Fruit fly (Drosophila melanogaster) whole organism, prepupa: ENCODE results near the gene CG9922.

ENCODE experiments used
- Blimp-1 ChIP-seq: fragments of 200-800 bp; sonication (Bioruptor generic); optimal IDR thresholded peaks from 3 replicates; lab custom pipeline; 2017; ENCODE audit warnings: missing biosample characterization, missing genetic modification characterization, mild to moderate bottlenecking, moderate library complexity, missing genetic modification reagents
- CG10631 ChIP-seq: fragments of 200-800 bp; sonication (Bioruptor generic); optimal IDR thresholded peaks from 2 replicates; lab custom pipeline; 2016; ENCODE audit warnings: missing biosample characterization, missing genetic modification characterization
- CG10669 ChIP-seq: fragments of 200-800 bp; sonication (Bioruptor generic); optimal IDR thresholded peaks from 3 replicates; lab custom pipeline; 2018; ENCODE audit warnings: missing biosample characterization, mild to moderate bottlenecking, missing genetic modification characterization, moderate library complexity
- CG11294 ChIP-seq: fragments of 200-800 bp; sonication (Bioruptor generic); IDR thresholded peaks from 2 replicates; pipeline ENCODE4 v1.3.6; 2022; ENCODE audit warnings: missing biosample characterization, missing genetic modification characterization
- CG11902 ChIP-seq: fragments of 200-800 bp; sonication (Bioruptor generic); optimal IDR thresholded peaks from 3 replicates; lab custom pipeline; 2016; ENCODE audit warnings: missing biosample characterization, missing genetic modification characterization
- CG15336 ChIP-seq: fragments of 200-800 bp; sonication (Bioruptor generic); IDR thresholded peaks from 2 replicates; pipeline ENCODE4 v1.3.6; 2022; ENCODE audit warnings: missing biosample characterization, missing genetic modification characterization
- CG1621 ChIP-seq: fragments of 200-800 bp; sonication (Bioruptor generic); optimal IDR thresholded peaks from 3 replicates; lab custom pipeline; 2018; ENCODE audit warnings: missing biosample characterization, mild to moderate bottlenecking, missing genetic modification characterization
- CG16779 ChIP-seq: fragments of 200-800 bp; sonication (Bioruptor generic); optimal IDR thresholded peaks from 3 replicates; lab custom pipeline; 2017; ENCODE audit warnings: missing biosample characterization, mild to moderate bottlenecking, missing genetic modification characterization
- CG3032 ChIP-seq: fragments of 200-800 bp; optimal IDR thresholded peaks from 2 replicates; lab custom pipeline; 2019; ENCODE audit warnings: missing biosample characterization, mild to moderate bottlenecking, missing genetic modification characterization, moderate library complexity
- CG31627 ChIP-seq: fragments of 200-800 bp; sonication (Bioruptor generic); optimal IDR thresholded peaks from 3 replicates; lab custom pipeline; 2016; ENCODE audit warnings: missing biosample characterization, missing genetic modification characterization
- CG32006 ChIP-seq: fragments of 200-800 bp; sonication (Bioruptor generic); optimal IDR thresholded peaks from 3 replicates; lab custom pipeline; 2017; ENCODE audit warnings: missing biosample characterization, mild to moderate bottlenecking, missing genetic modification characterization
- CG34406 ChIP-seq: fragments of 200-800 bp; sonication (Bioruptor generic); optimal IDR thresholded peaks from 3 replicates; lab custom pipeline; 2016; ENCODE audit warnings: missing biosample characterization, missing genetic modification characterization
- CG6163 ChIP-seq: fragments of 200-800 bp; sonication (Bioruptor generic); IDR thresholded peaks from 3 replicates; pipeline ENCODE4 v1.3.6; 2022; ENCODE audit warnings: missing biosample characterization, missing genetic modification characterization
- CG6276 ChIP-seq: fragments of 200-800 bp; sonication (Bioruptor generic); optimal IDR thresholded peaks from 2 replicates; lab custom pipeline; 2017; ENCODE audit warnings: missing biosample characterization, mild to moderate bottlenecking, missing genetic modification characterization
- CG6792 ChIP-seq: fragments of 200-800 bp; sonication (Bioruptor generic); optimal IDR thresholded peaks from 3 replicates; lab custom pipeline; 2016; ENCODE audit warnings: missing biosample characterization, missing genetic modification characterization
- CG6854 ChIP-seq: fragments of 200-800 bp; sonication (Bioruptor generic); optimal IDR thresholded peaks from 2 replicates; lab custom pipeline; 2017; ENCODE audit warnings: missing biosample characterization, mild to moderate bottlenecking, missing genetic modification characterization
- CG7368 ChIP-seq: fragments of 200-800 bp; sonication (Bioruptor generic); optimal IDR thresholded peaks from 3 replicates; lab custom pipeline; 2016; ENCODE audit warnings: missing biosample characterization, missing genetic modification characterization
- CG8119 ChIP-seq: fragments of 200-800 bp; sonication (Bioruptor generic); IDR thresholded peaks from 3 replicates; pipeline ENCODE4 v1.3.6; 2022; ENCODE audit warnings: missing biosample characterization, missing genetic modification characterization
- CG8319 ChIP-seq: fragments of 200-800 bp; sonication (Bioruptor generic); optimal IDR thresholded peaks from 3 replicates; lab custom pipeline; 2016; ENCODE audit warnings: missing biosample characterization, missing genetic modification characterization
- CG8632 ChIP-seq: fragments of 200-800 bp; sonication (Bioruptor generic); optimal IDR thresholded peaks from 3 replicates; lab custom pipeline; 2016; ENCODE audit warnings: missing biosample characterization, missing genetic modification characterization
- CG9139 ChIP-seq: fragments of 200-800 bp; sonication (Bioruptor generic); optimal IDR thresholded peaks from 3 replicates; lab custom pipeline; 2017; ENCODE audit warnings: missing biosample characterization, mild to moderate bottlenecking, missing genetic modification characterization
- Eip75B ChIP-seq: fragments of 200-800 bp; sonication (Bioruptor generic); optimal IDR thresholded peaks from 3 replicates; lab custom pipeline; 2016; ENCODE audit warnings: missing biosample characterization, missing genetic modification characterization
- Eip78C ChIP-seq: fragments of 200-800 bp; sonication (Bioruptor generic); peaks from one replicate; lab custom pipeline; 2016; ENCODE audit warnings: missing biosample characterization, missing genetic modification characterization
- Eip93F ChIP-seq: fragments of 200-800 bp; sonication (Bioruptor generic); optimal IDR thresholded peaks from 2 replicates; lab custom pipeline; 2016; ENCODE audit warnings: missing biosample characterization, mild to moderate bottlenecking, missing genetic modification characterization
- Ets21C ChIP-seq: fragments of 200-800 bp; sonication (Bioruptor generic); optimal IDR thresholded peaks from 3 replicates; lab custom pipeline; 2016; ENCODE audit warnings: missing biosample characterization, missing genetic modification characterization
- Ets96B ChIP-seq: fragments of 200-800 bp; optimal IDR thresholded peaks from 2 replicates; lab custom pipeline; 2019; ENCODE audit warnings: missing biosample characterization, mild to moderate bottlenecking, missing genetic modification characterization, moderate library complexity
- Gug ChIP-seq: fragments of 200-800 bp; sonication (Bioruptor generic); IDR thresholded peaks from 2 replicates; pipeline ENCODE4 v1.3.6; 2022; ENCODE audit warnings: missing biosample characterization, missing genetic modification characterization
- Hr38 ChIP-seq: sonication (Bioruptor generic); optimal IDR thresholded peaks from 2 replicates; lab custom pipeline; 2016; ENCODE audit warnings: missing biosample characterization, missing genetic modification characterization
- Hr39 ChIP-seq: fragments of 200-800 bp; sonication (Bioruptor generic); optimal IDR thresholded peaks from 2 replicates; lab custom pipeline; 2016; ENCODE audit warnings: missing biosample characterization, missing genetic modification characterization
- Hr4 ChIP-seq: fragments of 200-800 bp; sonication (Bioruptor generic); optimal IDR thresholded peaks from 3 replicates; lab custom pipeline; 2016; ENCODE audit warnings: missing biosample characterization, missing genetic modification characterization
- Lpt ChIP-seq: fragments of 200-800 bp; sonication (Bioruptor generic); optimal IDR thresholded peaks from 3 replicates; lab custom pipeline; 2016; ENCODE audit warnings: missing biosample characterization, missing genetic modification characterization
- Met ChIP-seq: fragments of 200-800 bp; sonication (Bioruptor generic); optimal IDR thresholded peaks from 3 replicates; lab custom pipeline; 2016; ENCODE audit warnings: missing biosample characterization, missing genetic modification characterization
- OdsH ChIP-seq: fragments of 200-800 bp; sonication (Bioruptor generic); optimal IDR thresholded peaks from 3 replicates; lab custom pipeline; 2016; ENCODE audit warnings: missing biosample characterization, missing genetic modification characterization
- Sox102F ChIP-seq: fragments of 200-800 bp; sonication (Bioruptor generic); optimal IDR thresholded peaks from 2 replicates; lab custom pipeline; 2016; ENCODE audit warnings: missing biosample characterization, mild to moderate bottlenecking, missing genetic modification characterization
- Sox14 ChIP-seq: fragments of 200-800 bp; sonication (Bioruptor generic); optimal IDR thresholded peaks from 3 replicates; lab custom pipeline; 2016; ENCODE audit warnings: missing biosample characterization, missing genetic modification characterization
- achi ChIP-seq: fragments of 200-800 bp; sonication (Bioruptor generic); optimal IDR thresholded peaks from 3 replicates; lab custom pipeline; 2016; ENCODE audit warnings: missing biosample characterization, missing genetic modification characterization
- acj6 ChIP-seq: fragments of 200-800 bp; sonication (Bioruptor generic); optimal IDR thresholded peaks from 3 replicates; lab custom pipeline; 2016; ENCODE audit warnings: missing biosample characterization, missing genetic modification characterization
- cyc ChIP-seq: fragments of 200-800 bp; sonication (Bioruptor generic); optimal IDR thresholded peaks from 3 replicates; lab custom pipeline; 2016; ENCODE audit warnings: missing biosample characterization, missing genetic modification characterization
- dsx ChIP-seq: fragments of 200-800 bp; optimal IDR thresholded peaks from 3 replicates; lab custom pipeline; 2019; ENCODE audit warnings: missing biosample characterization, mild to moderate bottlenecking, missing genetic modification characterization, moderate library complexity; ENCODE audit not compliant: poor library complexity, severe bottlenecking
- eg ChIP-seq: fragments of 200-800 bp; sonication (Bioruptor generic); IDR thresholded peaks from 3 replicates; pipeline ENCODE4 v1.3.6; 2022; ENCODE audit warnings: missing biosample characterization, missing genetic modification characterization
- esn ChIP-seq: fragments of 200-800 bp; sonication (Bioruptor generic); optimal IDR thresholded peaks from 2 replicates; lab custom pipeline; 2016; ENCODE audit warnings: missing biosample characterization, mild to moderate bottlenecking, missing genetic modification characterization, moderate library complexity
- fd59A ChIP-seq: fragments of 200-800 bp; sonication (Bioruptor generic); optimal IDR thresholded peaks from 2 replicates; lab custom pipeline; 2017; ENCODE audit warnings: missing biosample characterization, mild to moderate bottlenecking, missing genetic modification characterization, missing genetic modification reagents
- fd85E ChIP-seq: fragments of 200-800 bp; sonication (Bioruptor generic); optimal IDR thresholded peaks from 3 replicates; lab custom pipeline; 2016; ENCODE audit warnings: missing biosample characterization, missing genetic modification characterization
- fkh ChIP-seq: fragments of 200-800 bp; sonication (Bioruptor generic); optimal IDR thresholded peaks from 3 replicates; lab custom pipeline; 2017; ENCODE audit warnings: missing biosample characterization, mild to moderate bottlenecking, missing genetic modification characterization, moderate library complexity
- lz ChIP-seq: fragments of 200-800 bp; sonication (Bioruptor generic); optimal IDR thresholded peaks from 3 replicates; lab custom pipeline; 2016; ENCODE audit warnings: missing biosample characterization, missing genetic modification characterization
- pdm3 ChIP-seq: fragments of 200-800 bp; sonication (Bioruptor generic); optimal IDR thresholded peaks from 3 replicates; lab custom pipeline; 2016; ENCODE audit warnings: missing biosample characterization, missing genetic modification characterization
- salr ChIP-seq, 2 experiments: fragments of 200-800 bp; sonication (Bioruptor generic); optimal IDR thresholded peaks; 3 replicates each; lab custom pipeline; 2016 to 2018; ENCODE audit warnings: missing biosample characterization in 2 of 2, missing genetic modification characterization in 2 of 2, mild to moderate bottlenecking in 1 of 2
- spab ChIP-seq: fragments of 200-800 bp; sonication (Bioruptor generic); optimal IDR thresholded peaks from 2 replicates; lab custom pipeline; 2017; ENCODE audit warnings: missing biosample characterization, mild to moderate bottlenecking, missing genetic modification characterization, missing genetic modification reagents
- ss ChIP-seq, 2 experiments: fragments of 200-800 bp; sonication (Bioruptor generic); optimal IDR thresholded peaks; 2 replicates in 1 of 2; 3 replicates in 1 of 2; lab custom pipeline; 2017 to 2018; ENCODE audit warnings: mild to moderate bottlenecking in 2 of 2, missing biosample characterization in 2 of 2, missing genetic modification characterization in 2 of 2, moderate library complexity in 1 of 2
- svp ChIP-seq: fragments of 200-800 bp; sonication (Bioruptor generic); peaks from one replicate; lab custom pipeline; 2016; ENCODE audit warnings: missing biosample characterization, missing genetic modification characterization
- topi ChIP-seq: fragments of 200-800 bp; sonication (Bioruptor generic); optimal IDR thresholded peaks from 3 replicates; lab custom pipeline; 2016; ENCODE audit warnings: missing biosample characterization, missing genetic modification characterization
- vri ChIP-seq: fragments of 200-800 bp; sonication (Bioruptor generic); optimal IDR thresholded peaks from 3 replicates; lab custom pipeline; 2016; ENCODE audit warnings: missing biosample characterization, mild to moderate bottlenecking, missing genetic modification characterization

The CG9922 gene

dm6 chr3R:14008854-14009253, 27.3 kb downstream of the CG9922 start:
- TF ChIP-seq CG8119 (GFP tag; lab: Robert Waterston, UW) (peak; percentile 95), CG7368 (GFP tag; lab: Kevin White, UChicago) (peak; percentile 76), CG31627 (GFP tag; lab: Kevin White, UChicago) (peak; percentile 62), acj6 (GFP tag; lab: Kevin White, UChicago) (peak; percentile 80), Hr38 (no peak), CG32006 (GFP tag; lab: Kevin White, UChicago) (peak; percentile 91), CG9139 (GFP tag; lab: Kevin White, UChicago) (peak; percentile 8), Lpt (GFP tag; lab: Kevin White, UChicago) (peak; percentile 87), Ets21C (GFP tag; lab: Kevin White, UChicago) (peak; percentile 50), CG8319 (GFP tag; lab: Kevin White, UChicago) (peak; percentile 47), Gug (GFP tag; lab: Robert Waterston, UW) (peak; percentile 88), fd59A (GFP tag; lab: Kevin White, UChicago) (peak; percentile 54), CG8632 (peak; percentile 53), CG16779 (tag; lab: Kevin White, UChicago) (peak; percentile 58), vri (GFP tag; lab: Kevin White, UChicago) (no peak), fd85E (peak; percentile 49), spab (GFP tag; lab: Kevin White, UChicago) (peak; percentile 69), CG6854 (GFP tag; lab: Kevin White, UChicago) (peak; percentile 18), esn (GFP tag; lab: Kevin White, UChicago) (peak; percentile 70), Ets96B (peak; percentile 66), CG3032 (tag; lab: Kevin White, UChicago) (peak; percentile 66), eg (peak; percentile 94), pdm3 (GFP tag; lab: Kevin White, UChicago) (peak; percentile 83), CG10669 (GFP tag; lab: Kevin White, UChicago) (peak; percentile 77), CG6276 (peak; percentile 87), CG11294 (peak; percentile 80), ss (GFP tag; optimal IDR thresholded peaks at IDR 0.05; lab: Kevin White, UChicago) (peak; percentile 35 to 42), achi (peak; percentile 77), topi (GFP tag; lab: Kevin White, UChicago) (peak; percentile 80), Sox102F (GFP tag; lab: Kevin White, UChicago) (peak; percentile 62), CG6163 (GFP tag; lab: Robert Waterston, UW) (peak; percentile 94), svp (GFP tag; lab: Kevin White, UChicago) (peak; percentile 85), Sox14 (GFP tag; lab: Kevin White, UChicago) (peak; percentile 80), fkh (GFP tag; lab: Kevin White, UChicago) (no peak), Hr39 (peak; percentile 62), OdsH (GFP tag; lab: Kevin White, UChicago) (peak; percentile 83), dsx (GFP tag; lab: Kevin White, UChicago) (peak; percentile 50), lz (peak; percentile 70), Met (GFP tag; lab: Kevin White, UChicago) (peak; percentile 64), CG15336 (GFP tag; lab: Robert Waterston, UW) (peak; percentile 92), CG11902 (GFP tag; lab: Kevin White, UChicago) (peak; percentile 57), salr (GFP tag; optimal IDR thresholded peaks at IDR 0.05; lab: Kevin White, UChicago) (peak in 1 of 2 experiments; percentile 72), Eip75B (GFP tag; lab: Kevin White, UChicago) (peak; percentile 77), Blimp-1 (GFP tag; lab: Kevin White, UChicago) (no peak), CG1621 (tag; lab: Kevin White, UChicago) (peak; percentile 61), Eip93F (GFP tag; lab: Kevin White, UChicago) (no peak), Hr4 (GFP tag; lab: Kevin White, UChicago) (peak; percentile 95), CG34406 (GFP tag; lab: Kevin White, UChicago) (peak; percentile 74), CG6792 (GFP tag; lab: Kevin White, UChicago) (peak; percentile 71), cyc (GFP tag; lab: Kevin White, UChicago) (peak; percentile 73), Eip78C (peak; percentile 95), CG10631 (GFP tag; lab: Kevin White, UChicago) (peak; percentile 74)
